Worm (Caenorhabditis elegans): ENCODE results near the gene marc-1.
A peak's percentile ranks its signal among the peaks of the same experiment; 100 is the strongest.

Gene marc-1

ce11 chrV:9756242-9756641 is 16.7 kb downstream of the marc-1 start, which contains the start of gene hrg-3:
hrg-3 (plus strand) TSS chrV:9756468.
- TF ChIP-seq unc-62 (GFP tag; optimal IDR thresholded peaks at IDR 0.05) (peak; percentile 18), ceh-27 (GFP tag; optimal IDR thresholded peaks at IDR 0.05) (no peak), nhr-80 (tag; optimal IDR thresholded peaks at IDR 0.05) (peak; percentile 72)

ce11 chrV:9757884-9758283 is 18.4 kb downstream of the marc-1 start, which contains the start of gene F58E6.11:
F58E6.11 (minus strand) TSS chrV:9757984.
- TF ChIP-seq B0261.1 (tag; optimal IDR thresholded peaks at IDR 0.05): no peak
- TF ChIP-seq egrh-3 (GFP tag; IDR thresholded peaks at IDR 0.05): no peak

ce11 chrV:9758437-9758836 is 18.9 kb downstream of the marc-1 start:
- TF ChIP-seq Y53G8AR.9 (GFP tag; conservative IDR thresholded peaks at IDR 0.05): no peak
- TF ChIP-seq lsl-1 (GFP tag; optimal IDR thresholded peaks at IDR 0.05): no peak
- TF ChIP-seq nhr-90 (tag; optimal IDR thresholded peaks at IDR 0.05): no peak
- TF ChIP-seq let-607 (tag; optimal IDR thresholded peaks at IDR 0.05): no peak
- TF ChIP-seq lsy-27 (tag; optimal IDR thresholded peaks at IDR 0.05; ENCODE audit: borderline replicate concordance, insufficient read depth): no peak
- TF ChIP-seq attf-5 (GFP tag; optimal IDR thresholded peaks at IDR 0.05): no peak
- TF ChIP-seq nhr-179 (tag; optimal IDR thresholded peaks at IDR 0.05): no peak
- no peak for TF ChIP-seq attf-6 (GFP tag; IDR thresholded peaks at IDR 0.05)
- TF ChIP-seq mes-4 (tag; optimal IDR thresholded peaks at IDR 0.05): no peak
- no peak for TF ChIP-seq lin-35 (GFP tag; optimal IDR thresholded peaks at IDR 0.05)
- no peak for TF ChIP-seq let-526 (GFP tag; IDR thresholded peaks at IDR 0.05)
- no peak for TF ChIP-seq fkh-3 (tag; optimal IDR thresholded peaks at IDR 0.05)

- no peak for TF ChIP-seq pha-4 (tag; optimal IDR thresholded peaks at IDR 0.05)
- TF ChIP-seq cebp-1 (GFP tag; IDR thresholded peaks at IDR 0.05): no peak
- no peak for TF ChIP-seq cebp-1 (tag; optimal IDR thresholded peaks at IDR 0.05)
- no peak for TF ChIP-seq madf-8 (GFP tag; conservative IDR thresholded peaks at IDR 0.05)
- no peak for TF ChIP-seq snpc-3.4 (tag; optimal IDR thresholded peaks at IDR 0.05)
- TF ChIP-seq Y56A3A.18 (GFP tag; IDR thresholded peaks at IDR 0.05): no peak
- no peak for TF ChIP-seq madf-6 (GFP tag; IDR thresholded peaks at IDR 0.05)
- no peak for TF ChIP-seq K12H6.12 (tag; optimal IDR thresholded peaks at IDR 0.05)
- no peak for TF ChIP-seq atf-7 (tag; optimal IDR thresholded peaks at IDR 0.05)
- TF ChIP-seq rpc-1 (optimal IDR thresholded peaks at IDR 0.05): no peak
- TF ChIP-seq rpc-1 (tag; optimal IDR thresholded peaks at IDR 0.05): no peak
- no peak for TF ChIP-seq athp-1 (tag; optimal IDR thresholded peaks at IDR 0.05)
- no peak for TF ChIP-seq him-1 (tag; optimal IDR thresholded peaks at IDR 0.05)
- TF ChIP-seq F55B11.4 (tag; optimal IDR thresholded peaks at IDR 0.05; ENCODE audit: borderline replicate concordance, insufficient read depth): no peak
- no peak for TF ChIP-seq sea-2 (GFP tag; IDR thresholded peaks at IDR 0.05)
- no peak for TF ChIP-seq attf-3 (GFP tag; conservative IDR thresholded peaks at IDR 0.05)
- TF ChIP-seq tlf-1 (GFP tag; optimal IDR thresholded peaks at IDR 0.05): no peak
- no peak for TF ChIP-seq hlh-12 (tag; optimal IDR thresholded peaks at IDR 0.05)
- TF ChIP-seq lin-35 (GFP tag; optimal IDR thresholded peaks at IDR 0.05): no peak
These were observed 24.3 kb downstream of the marc-1 start for ce11 chrV:9763759-9764158.

Measured in whole organism, young adult.